Worm (Caenorhabditis elegans): ENCODE data around the gene fbxa-176.

DNA sequence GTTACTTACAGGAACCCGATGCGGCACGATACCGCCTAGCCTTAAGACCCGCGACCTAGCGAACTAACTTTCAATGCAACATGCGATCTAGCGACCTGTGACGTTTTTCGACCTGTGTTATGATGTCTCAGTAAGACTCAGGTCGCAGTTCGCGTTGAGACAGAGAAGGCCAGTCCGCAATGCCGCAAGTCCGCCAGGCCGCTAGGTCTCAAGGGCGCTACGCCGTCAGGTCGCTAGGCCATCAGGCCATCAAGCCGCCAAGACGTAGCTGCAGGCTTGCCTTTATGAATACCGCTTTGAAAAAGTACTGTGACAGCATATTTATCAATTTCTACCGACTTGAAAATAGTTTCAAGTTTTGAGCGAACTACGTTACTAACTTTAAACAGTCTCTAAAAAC lies 46.2 kb downstream of the fbxa-176 start:
- no peak for TF ChIP-seq tab-1 (GFP tag; IDR thresholded peaks at IDR 0.05)
- TF ChIP-seq flt-1 (GFP tag; IDR thresholded peaks at IDR 0.05) = no peak
- TF ChIP-seq ztf-29 (GFP tag; IDR thresholded peaks at IDR 0.05) = no peak
- no peak for TF ChIP-seq ref-1 (GFP tag; conservative IDR thresholded peaks at IDR 0.05)
- TF ChIP-seq klf-2 (GFP tag; conservative IDR thresholded peaks at IDR 0.05) = no peak
- no peak for TF ChIP-seq T22C8.4 (GFP tag; IDR thresholded peaks at IDR 0.05)

Data from whole organism, midembryonic.